Worm (Caenorhabditis elegans): ENCODE results near the gene F55G11.1.

The F55G11.1 gene

DNA sequence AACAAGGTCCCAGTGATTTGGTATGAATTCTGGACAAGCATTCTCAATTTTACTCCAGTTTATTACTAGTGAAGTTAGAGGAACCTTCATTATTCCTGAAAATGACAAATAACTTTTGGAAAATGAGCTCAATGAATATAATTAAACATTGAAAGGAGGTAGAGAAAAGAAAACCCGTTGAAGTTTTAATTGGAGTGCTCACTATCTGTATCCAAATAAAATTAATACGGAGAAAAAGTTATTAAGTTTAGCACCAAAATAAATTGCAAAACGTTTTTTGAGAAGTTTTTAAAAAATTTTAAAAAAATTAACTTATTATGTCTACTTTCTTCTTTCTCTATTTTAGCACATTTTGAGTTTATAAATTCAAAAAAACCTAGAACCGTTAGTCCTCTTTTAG is at the start of gene F55G11.1:
Gene F55G11.1, minus strand, starts transcription at position 101 of the 400 bp plus-strand sequence.
- no peak for TF ChIP-seq sox-2 (GFP tag; IDR thresholded peaks at IDR 0.05)
- no peak for TF ChIP-seq nhr-232 (tag; optimal IDR thresholded peaks at IDR 0.05)
- TF ChIP-seq ceh-24 (tag; optimal IDR thresholded peaks at IDR 0.05): no peak
- no peak for TF ChIP-seq fax-1 (tag; optimal IDR thresholded peaks at IDR 0.05)
- TF ChIP-seq npax-4 (tag; optimal IDR thresholded peaks at IDR 0.05): no peak
- no peak for TF ChIP-seq dmd-4 (tag; optimal IDR thresholded peaks at IDR 0.05; ENCODE audit: borderline replicate concordance)
- TF ChIP-seq ceh-45 (GFP tag; IDR thresholded peaks at IDR 0.05): no peak
- TF ChIP-seq K09A11.1 (tag; optimal IDR thresholded peaks at IDR 0.05; ENCODE audit: insufficient read depth): no peak
- no peak for TF ChIP-seq tbx-7 (tag; optimal IDR thresholded peaks at IDR 0.05)
- TF ChIP-seq madf-2 (tag; optimal IDR thresholded peaks at IDR 0.05): no peak
- TF ChIP-seq syd-9 (tag; optimal IDR thresholded peaks at IDR 0.05): no peak

DNA sequence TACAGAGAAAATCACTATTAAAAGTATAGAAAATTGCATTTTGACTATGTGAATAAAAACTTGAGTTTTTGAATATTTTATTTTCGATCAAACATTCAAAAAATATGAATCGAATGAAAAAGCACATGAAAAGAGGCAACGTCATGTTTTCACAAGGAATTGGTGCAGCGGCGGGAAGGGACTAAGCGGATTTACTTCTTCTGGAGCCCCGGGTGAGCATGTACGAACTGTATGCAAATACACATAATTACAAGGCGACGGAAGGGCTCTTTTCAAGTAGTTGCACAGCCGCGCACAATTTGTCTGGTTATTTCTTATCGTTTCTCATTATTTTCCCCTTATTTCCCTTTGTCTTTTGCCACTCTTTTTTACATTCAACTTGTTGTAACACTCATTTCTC is 49.5 kb upstream of the F55G11.1 start, which contains the start of gene K10D11.7:
Gene K10D11.7, minus strand, starts transcription at position 101 of the 400 bp plus-strand sequence.
- TF ChIP-seq ceh-22 (tag; optimal IDR thresholded peaks at IDR 0.05): no peak
- TF ChIP-seq hlh-8 (tag; optimal IDR thresholded peaks at IDR 0.05): no peak
- TF ChIP-seq nhr-232 (tag; optimal IDR thresholded peaks at IDR 0.05): no peak
- no peak for TF ChIP-seq ets-4 (tag; optimal IDR thresholded peaks at IDR 0.05)
- TF ChIP-seq K02D7.2 (tag; optimal IDR thresholded peaks at IDR 0.05): no peak
- TF ChIP-seq pha-2 (tag; optimal IDR thresholded peaks at IDR 0.05): no peak
- TF ChIP-seq hlh-6 (tag; optimal IDR thresholded peaks at IDR 0.05): no peak
- TF ChIP-seq pat-9 (tag; optimal IDR thresholded peaks at IDR 0.05): no peak
- no peak for TF ChIP-seq pax-1 (tag; optimal IDR thresholded peaks at IDR 0.05)
- TF ChIP-seq fkh-10 (GFP tag; optimal IDR thresholded peaks at IDR 0.05): no peak
- no peak for TF ChIP-seq unc-55 (GFP tag; optimal IDR thresholded peaks at IDR 0.05)
- TF ChIP-seq ahr-1 (tag; optimal IDR thresholded peaks at IDR 0.05): no peak

DNA sequence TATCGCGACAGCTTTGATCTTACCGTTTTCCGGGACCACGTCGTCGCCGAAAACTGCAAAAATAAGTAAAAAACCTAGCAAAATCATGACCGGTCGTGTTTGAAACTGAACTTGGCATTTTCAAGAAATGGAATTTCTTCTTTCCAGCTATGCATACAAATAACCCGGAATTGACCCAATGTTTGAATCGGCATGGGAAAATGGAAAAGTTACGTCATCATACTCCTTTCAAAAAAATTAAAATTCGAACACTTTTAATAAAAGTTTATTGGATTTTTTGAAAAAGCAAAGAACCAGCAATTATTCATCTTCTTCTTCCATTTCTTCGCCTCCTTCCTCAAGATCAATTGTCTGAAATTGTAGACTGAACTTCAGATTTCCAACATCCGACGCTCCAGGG is 48.0 kb upstream of the F55G11.1 start, which contains the start of gene K10D11.4:
Gene K10D11.4, minus strand, starts transcription at position 101 of the 400 bp plus-strand sequence.
- no peak for TF ChIP-seq unc-86 (tag; optimal IDR thresholded peaks at IDR 0.05)
- TF ChIP-seq elt-4 (tag; optimal IDR thresholded peaks at IDR 0.05): no peak
- TF ChIP-seq che-1 (tag; optimal IDR thresholded peaks at IDR 0.05): no peak
- no peak for TF ChIP-seq ceh-34 (tag; optimal IDR thresholded peaks at IDR 0.05)
- no peak for TF ChIP-seq ceh-31 (tag; optimal IDR thresholded peaks at IDR 0.05)

DNA sequence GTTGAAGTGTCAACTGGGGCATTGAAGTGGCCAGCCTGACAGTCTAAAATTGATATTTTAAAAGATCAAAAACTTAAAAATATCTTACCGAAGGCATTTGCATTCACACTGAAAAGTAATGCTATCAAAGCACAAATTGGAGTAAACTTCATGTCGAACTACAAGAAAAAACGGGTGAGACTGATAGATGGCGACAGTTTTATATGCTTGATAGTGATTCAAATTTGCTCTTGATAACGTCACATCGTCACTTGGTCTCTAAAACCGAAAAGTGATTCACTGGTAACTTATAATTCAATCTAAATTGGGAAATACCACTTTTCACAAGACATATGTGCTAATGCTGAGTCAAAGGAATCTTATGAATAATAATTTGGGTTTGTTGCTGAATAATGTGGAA is 45.2 kb upstream of the F55G11.1 start, which contains the start of gene K10D11.5:
Gene K10D11.5, minus strand, starts transcription at position 215 of the 400 bp plus-strand sequence.
- TF ChIP-seq tbx-7 (tag; optimal IDR thresholded peaks at IDR 0.05) (no peak), ceh-34 (tag; optimal IDR thresholded peaks at IDR 0.05) (no peak), ets-4 (tag; optimal IDR thresholded peaks at IDR 0.05) (no peak), hlh-13 (GFP tag; optimal IDR thresholded peaks at IDR 0.05) (no peak), nhr-11 (tag; optimal IDR thresholded peaks at IDR 0.05) (no peak), C38D4.7 (GFP tag; optimal IDR thresholded peaks at IDR 0.05) (no peak), T23F11.4 (GFP tag; optimal IDR thresholded peaks at IDR 0.05) (no peak), unc-55 (GFP tag; optimal IDR thresholded peaks at IDR 0.05) (no peak), pag-3 (tag; optimal IDR thresholded peaks at IDR 0.05; ENCODE audit: borderline replicate concordance) (no peak), lim-6 (tag; optimal IDR thresholded peaks at IDR 0.05) (no peak), unc-3 (GFP tag; conservative IDR thresholded peaks at IDR 0.05) (no peak), unc-3 (tag; optimal IDR thresholded peaks at IDR 0.05) (no peak), dve-1 (tag; optimal IDR thresholded peaks at IDR 0.05) (no peak), ref-2 (tag; optimal IDR thresholded peaks at IDR 0.05) (no peak), pax-1 (tag; optimal IDR thresholded peaks at IDR 0.05) (no peak), odd-2 (tag; optimal IDR thresholded peaks at IDR 0.05) (no peak), ceh-24 (tag; optimal IDR thresholded peaks at IDR 0.05) (no peak), unc-86 (tag; optimal IDR thresholded peaks at IDR 0.05) (no peak)

Data from whole organism, late embryonic.